Fruit fly (Drosophila melanogaster) whole organism, prepupa: ENCODE measurements around the gene Gr22f.

ENCODE experiments used
- Blimp-1 ChIP-seq: fragments of 200-800 bp; sonication (Bioruptor generic); optimal IDR thresholded peaks from 3 replicates; lab custom pipeline; 2017; ENCODE audit warnings: missing biosample characterization, missing genetic modification characterization, mild to moderate bottlenecking, moderate library complexity, missing genetic modification reagents
- CG10669 ChIP-seq: fragments of 200-800 bp; sonication (Bioruptor generic); optimal IDR thresholded peaks from 3 replicates; lab custom pipeline; 2018; ENCODE audit warnings: missing biosample characterization, mild to moderate bottlenecking, missing genetic modification characterization, moderate library complexity
- CG11294 ChIP-seq: fragments of 200-800 bp; sonication (Bioruptor generic); IDR thresholded peaks from 2 replicates; pipeline ENCODE4 v1.3.6; 2022; ENCODE audit warnings: missing biosample characterization, missing genetic modification characterization
- CG11762 ChIP-seq: fragments of 200-800 bp; sonication (Bioruptor generic); optimal IDR thresholded peaks from 3 replicates; lab custom pipeline; 2016; ENCODE audit warnings: missing biosample characterization, missing genetic modification characterization; ENCODE audit not compliant: insufficient read depth
- CG11902 ChIP-seq: fragments of 200-800 bp; sonication (Bioruptor generic); optimal IDR thresholded peaks from 3 replicates; lab custom pipeline; 2016; ENCODE audit warnings: missing biosample characterization, missing genetic modification characterization
- CG15336 ChIP-seq: fragments of 200-800 bp; sonication (Bioruptor generic); IDR thresholded peaks from 2 replicates; pipeline ENCODE4 v1.3.6; 2022; ENCODE audit warnings: missing biosample characterization, missing genetic modification characterization
- CG1621 ChIP-seq: fragments of 200-800 bp; sonication (Bioruptor generic); optimal IDR thresholded peaks from 3 replicates; lab custom pipeline; 2018; ENCODE audit warnings: missing biosample characterization, mild to moderate bottlenecking, missing genetic modification characterization
- CG16779 ChIP-seq: fragments of 200-800 bp; sonication (Bioruptor generic); optimal IDR thresholded peaks from 3 replicates; lab custom pipeline; 2017; ENCODE audit warnings: missing biosample characterization, mild to moderate bottlenecking, missing genetic modification characterization
- CG31627 ChIP-seq: fragments of 200-800 bp; sonication (Bioruptor generic); optimal IDR thresholded peaks from 3 replicates; lab custom pipeline; 2016; ENCODE audit warnings: missing biosample characterization, missing genetic modification characterization
- CG32006 ChIP-seq: fragments of 200-800 bp; sonication (Bioruptor generic); optimal IDR thresholded peaks from 3 replicates; lab custom pipeline; 2017; ENCODE audit warnings: missing biosample characterization, mild to moderate bottlenecking, missing genetic modification characterization
- CG3919 ChIP-seq: fragments of 200-800 bp; sonication (Bioruptor generic); optimal IDR thresholded peaks from 3 replicates; lab custom pipeline; 2016; ENCODE audit warnings: missing biosample characterization, missing genetic modification characterization
- CG4318 ChIP-seq: fragments of 200-800 bp; sonication (Bioruptor generic); optimal IDR thresholded peaks from 3 replicates; lab custom pipeline; 2017; ENCODE audit warnings: missing biosample characterization, mild to moderate bottlenecking, missing genetic modification characterization
- CG6163 ChIP-seq: fragments of 200-800 bp; sonication (Bioruptor generic); IDR thresholded peaks from 3 replicates; pipeline ENCODE4 v1.3.6; 2022; ENCODE audit warnings: missing biosample characterization, missing genetic modification characterization
- CG6792 ChIP-seq: fragments of 200-800 bp; sonication (Bioruptor generic); optimal IDR thresholded peaks from 3 replicates; lab custom pipeline; 2016; ENCODE audit warnings: missing biosample characterization, missing genetic modification characterization
- CG6808 ChIP-seq: fragments of 200-800 bp; sonication (Bioruptor generic); optimal IDR thresholded peaks from 3 replicates; lab custom pipeline; 2017; ENCODE audit warnings: missing biosample characterization, missing genetic modification characterization, mild to moderate bottlenecking, moderate library complexity, missing genetic modification reagents
- CG6854 ChIP-seq: fragments of 200-800 bp; sonication (Bioruptor generic); optimal IDR thresholded peaks from 2 replicates; lab custom pipeline; 2017; ENCODE audit warnings: missing biosample characterization, mild to moderate bottlenecking, missing genetic modification characterization
- CG8119 ChIP-seq: fragments of 200-800 bp; sonication (Bioruptor generic); IDR thresholded peaks from 3 replicates; pipeline ENCODE4 v1.3.6; 2022; ENCODE audit warnings: missing biosample characterization, missing genetic modification characterization
- CG8319 ChIP-seq: fragments of 200-800 bp; sonication (Bioruptor generic); optimal IDR thresholded peaks from 3 replicates; lab custom pipeline; 2016; ENCODE audit warnings: missing biosample characterization, missing genetic modification characterization
- Eip75B ChIP-seq: fragments of 200-800 bp; sonication (Bioruptor generic); optimal IDR thresholded peaks from 3 replicates; lab custom pipeline; 2016; ENCODE audit warnings: missing biosample characterization, missing genetic modification characterization
- Eip78C ChIP-seq: fragments of 200-800 bp; sonication (Bioruptor generic); peaks from one replicate; lab custom pipeline; 2016; ENCODE audit warnings: missing biosample characterization, missing genetic modification characterization
- Eip93F ChIP-seq: fragments of 200-800 bp; sonication (Bioruptor generic); optimal IDR thresholded peaks from 2 replicates; lab custom pipeline; 2016; ENCODE audit warnings: missing biosample characterization, mild to moderate bottlenecking, missing genetic modification characterization
- Ets96B ChIP-seq: fragments of 200-800 bp; optimal IDR thresholded peaks from 2 replicates; lab custom pipeline; 2019; ENCODE audit warnings: missing biosample characterization, mild to moderate bottlenecking, missing genetic modification characterization, moderate library complexity
- Hr38 ChIP-seq: sonication (Bioruptor generic); optimal IDR thresholded peaks from 2 replicates; lab custom pipeline; 2016; ENCODE audit warnings: missing biosample characterization, missing genetic modification characterization
- Hr39 ChIP-seq: fragments of 200-800 bp; sonication (Bioruptor generic); optimal IDR thresholded peaks from 2 replicates; lab custom pipeline; 2016; ENCODE audit warnings: missing biosample characterization, missing genetic modification characterization
- Hr4 ChIP-seq: fragments of 200-800 bp; sonication (Bioruptor generic); optimal IDR thresholded peaks from 3 replicates; lab custom pipeline; 2016; ENCODE audit warnings: missing biosample characterization, missing genetic modification characterization
- Met ChIP-seq: fragments of 200-800 bp; sonication (Bioruptor generic); optimal IDR thresholded peaks from 3 replicates; lab custom pipeline; 2016; ENCODE audit warnings: missing biosample characterization, missing genetic modification characterization
- OdsH ChIP-seq: fragments of 200-800 bp; sonication (Bioruptor generic); optimal IDR thresholded peaks from 3 replicates; lab custom pipeline; 2016; ENCODE audit warnings: missing biosample characterization, missing genetic modification characterization
- Smox ChIP-seq: fragments of 200-800 bp; sonication (Bioruptor generic); optimal IDR thresholded peaks from 3 replicates; lab custom pipeline; 2016; ENCODE audit warnings: missing biosample characterization, missing genetic modification characterization
- Sox14 ChIP-seq: fragments of 200-800 bp; sonication (Bioruptor generic); optimal IDR thresholded peaks from 3 replicates; lab custom pipeline; 2016; ENCODE audit warnings: missing biosample characterization, missing genetic modification characterization
- Sox15 ChIP-seq: fragments of 200-800 bp; sonication (Bioruptor generic); optimal IDR thresholded peaks from 3 replicates; lab custom pipeline; 2016; ENCODE audit warnings: missing biosample characterization, missing genetic modification characterization
- achi ChIP-seq: fragments of 200-800 bp; sonication (Bioruptor generic); optimal IDR thresholded peaks from 3 replicates; lab custom pipeline; 2016; ENCODE audit warnings: missing biosample characterization, missing genetic modification characterization
- acj6 ChIP-seq: fragments of 200-800 bp; sonication (Bioruptor generic); optimal IDR thresholded peaks from 3 replicates; lab custom pipeline; 2016; ENCODE audit warnings: missing biosample characterization, missing genetic modification characterization
- cyc ChIP-seq: fragments of 200-800 bp; sonication (Bioruptor generic); optimal IDR thresholded peaks from 3 replicates; lab custom pipeline; 2016; ENCODE audit warnings: missing biosample characterization, missing genetic modification characterization
- dac ChIP-seq: fragments of 200-800 bp; sonication (Bioruptor generic); optimal IDR thresholded peaks from 2 replicates; lab custom pipeline; 2017; ENCODE audit warnings: missing biosample characterization, mild to moderate bottlenecking, missing genetic modification characterization
- dsx ChIP-seq: fragments of 200-800 bp; optimal IDR thresholded peaks from 3 replicates; lab custom pipeline; 2019; ENCODE audit warnings: missing biosample characterization, mild to moderate bottlenecking, missing genetic modification characterization, moderate library complexity; ENCODE audit not compliant: poor library complexity, severe bottlenecking
- eg ChIP-seq: fragments of 200-800 bp; sonication (Bioruptor generic); IDR thresholded peaks from 3 replicates; pipeline ENCODE4 v1.3.6; 2022; ENCODE audit warnings: missing biosample characterization, missing genetic modification characterization
- fd59A ChIP-seq: fragments of 200-800 bp; sonication (Bioruptor generic); optimal IDR thresholded peaks from 2 replicates; lab custom pipeline; 2017; ENCODE audit warnings: missing biosample characterization, mild to moderate bottlenecking, missing genetic modification characterization, missing genetic modification reagents
- fd85E ChIP-seq: fragments of 200-800 bp; sonication (Bioruptor generic); optimal IDR thresholded peaks from 3 replicates; lab custom pipeline; 2016; ENCODE audit warnings: missing biosample characterization, missing genetic modification characterization
- lz ChIP-seq: fragments of 200-800 bp; sonication (Bioruptor generic); optimal IDR thresholded peaks from 3 replicates; lab custom pipeline; 2016; ENCODE audit warnings: missing biosample characterization, missing genetic modification characterization
- net ChIP-seq: fragments of 200-800 bp; sonication (Bioruptor generic); optimal IDR thresholded peaks from 3 replicates; lab custom pipeline; 2016; ENCODE audit warnings: missing biosample characterization, missing genetic modification characterization
- salr ChIP-seq, 2 experiments: fragments of 200-800 bp; sonication (Bioruptor generic); optimal IDR thresholded peaks; 3 replicates each; lab custom pipeline; 2016 to 2018; ENCODE audit warnings: missing biosample characterization in 2 of 2, missing genetic modification characterization in 2 of 2, mild to moderate bottlenecking in 1 of 2
- spab ChIP-seq: fragments of 200-800 bp; sonication (Bioruptor generic); optimal IDR thresholded peaks from 2 replicates; lab custom pipeline; 2017; ENCODE audit warnings: missing biosample characterization, mild to moderate bottlenecking, missing genetic modification characterization, missing genetic modification reagents
- svp ChIP-seq: fragments of 200-800 bp; sonication (Bioruptor generic); peaks from one replicate; lab custom pipeline; 2016; ENCODE audit warnings: missing biosample characterization, missing genetic modification characterization
- vri ChIP-seq: fragments of 200-800 bp; sonication (Bioruptor generic); optimal IDR thresholded peaks from 3 replicates; lab custom pipeline; 2016; ENCODE audit warnings: missing biosample characterization, mild to moderate bottlenecking, missing genetic modification characterization

The Gr22f gene

DNA sequence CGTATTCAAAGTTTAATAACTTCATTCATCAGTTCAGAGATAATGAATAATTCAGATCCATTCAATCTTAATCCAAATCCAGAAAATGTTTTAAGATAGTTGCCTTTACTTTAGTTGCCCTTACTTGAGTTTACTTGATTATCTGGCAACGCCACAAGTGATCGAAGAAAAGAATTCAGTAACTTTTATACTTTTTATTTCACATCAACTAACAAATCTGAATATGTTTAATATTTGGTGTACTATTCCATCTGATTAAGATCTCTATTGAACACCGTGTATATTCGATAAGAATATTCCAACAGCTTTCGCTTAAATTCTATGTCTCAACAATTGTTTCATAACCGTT, 31.7 kb downstream of the Gr22f start:
- no peak for TF ChIP-seq CG15336 (GFP tag; lab: Robert Waterston, UW)
- TF ChIP-seq Smox (GFP tag; lab: Kevin White, UChicago): no peak
- no peak for TF ChIP-seq CG31627 (GFP tag; lab: Kevin White, UChicago)
- TF ChIP-seq acj6 (GFP tag; lab: Kevin White, UChicago): no peak
- no peak for TF ChIP-seq CG11294 (GFP tag; lab: Robert Waterston, UW)
- no peak for TF ChIP-seq salr (GFP tag; optimal IDR thresholded peaks at IDR 0.05; lab: Kevin White, UChicago)
- TF ChIP-seq CG1621 (tag; lab: Kevin White, UChicago): no peak
- no peak for TF ChIP-seq Met (GFP tag; lab: Kevin White, UChicago)
- TF ChIP-seq OdsH (GFP tag; lab: Kevin White, UChicago): no peak
- TF ChIP-seq Eip78C (GFP tag; lab: Kevin White, UChicago): no peak
- TF ChIP-seq CG32006 (GFP tag; lab: Kevin White, UChicago): no peak
- TF ChIP-seq Hr4 (GFP tag; lab: Kevin White, UChicago): no peak
- TF ChIP-seq net (GFP tag; lab: Kevin White, UChicago): no peak
- no peak for TF ChIP-seq CG8119 (GFP tag; lab: Robert Waterston, UW)
- no peak for TF ChIP-seq Hr38
- TF ChIP-seq, all 60 proteins: peak for 0

DNA sequence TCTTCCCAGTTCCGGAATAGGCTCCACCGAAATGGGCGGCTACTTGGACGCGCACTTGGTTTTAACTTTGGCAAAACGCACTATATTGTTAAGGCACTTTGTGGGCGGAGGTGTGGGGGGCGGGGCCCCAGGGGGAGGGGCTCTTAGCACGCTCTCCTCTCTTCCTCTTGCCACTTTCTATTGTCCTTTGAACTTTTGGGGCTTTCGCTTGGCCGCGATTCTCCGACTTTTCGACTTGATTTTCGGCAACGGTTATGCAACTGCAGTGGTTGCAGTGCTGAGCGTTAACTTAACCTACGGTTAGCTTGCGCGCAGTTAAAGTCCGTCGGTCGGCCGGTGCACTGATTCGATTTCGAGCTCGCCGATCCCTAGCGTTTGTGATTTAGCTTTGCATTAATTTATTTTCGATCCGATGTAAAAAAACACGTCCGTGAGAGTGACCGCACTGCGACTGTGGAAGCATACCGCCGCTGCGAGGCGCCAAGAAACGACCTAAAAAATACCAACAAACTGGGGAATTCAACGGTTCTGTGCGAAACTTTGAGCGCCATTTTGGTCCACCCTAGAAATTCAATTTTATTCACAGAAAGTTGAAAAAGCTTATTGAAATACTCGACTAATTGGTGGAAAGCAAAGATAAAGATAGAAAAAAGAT, 32.2 kb downstream of the Gr22f start, which contains the start of gene Rim2:
Gene Rim2 (minus strand): TSS at position 452 of the 655 bp plus-strand sequence.
- TF ChIP-seq Blimp-1 (GFP tag; lab: Kevin White, UChicago) (no peak), spab (GFP tag; lab: Kevin White, UChicago) (no peak), svp (GFP tag; lab: Kevin White, UChicago) (peak; percentile 76), Eip78C (GFP tag; lab: Kevin White, UChicago) (peak; percentile 46), salr (GFP tag; optimal IDR thresholded peaks at IDR 0.05; lab: Kevin White, UChicago) (no peak), CG6792 (no peak), lz (peak; percentile 32), Sox14 (GFP tag; lab: Kevin White, UChicago) (peak; percentile 25), Hr39 (GFP tag; lab: Kevin White, UChicago) (no peak), cyc (GFP tag; lab: Kevin White, UChicago) (no peak), CG16779 (peak; percentile 24), Eip93F (GFP tag; lab: Kevin White, UChicago) (no peak), vri (peak; percentile 76), dsx (peak; percentile 26), eg (no peak), fd85E (no peak), Sox15 (GFP tag; lab: Kevin White, UChicago) (no peak)

DNA sequence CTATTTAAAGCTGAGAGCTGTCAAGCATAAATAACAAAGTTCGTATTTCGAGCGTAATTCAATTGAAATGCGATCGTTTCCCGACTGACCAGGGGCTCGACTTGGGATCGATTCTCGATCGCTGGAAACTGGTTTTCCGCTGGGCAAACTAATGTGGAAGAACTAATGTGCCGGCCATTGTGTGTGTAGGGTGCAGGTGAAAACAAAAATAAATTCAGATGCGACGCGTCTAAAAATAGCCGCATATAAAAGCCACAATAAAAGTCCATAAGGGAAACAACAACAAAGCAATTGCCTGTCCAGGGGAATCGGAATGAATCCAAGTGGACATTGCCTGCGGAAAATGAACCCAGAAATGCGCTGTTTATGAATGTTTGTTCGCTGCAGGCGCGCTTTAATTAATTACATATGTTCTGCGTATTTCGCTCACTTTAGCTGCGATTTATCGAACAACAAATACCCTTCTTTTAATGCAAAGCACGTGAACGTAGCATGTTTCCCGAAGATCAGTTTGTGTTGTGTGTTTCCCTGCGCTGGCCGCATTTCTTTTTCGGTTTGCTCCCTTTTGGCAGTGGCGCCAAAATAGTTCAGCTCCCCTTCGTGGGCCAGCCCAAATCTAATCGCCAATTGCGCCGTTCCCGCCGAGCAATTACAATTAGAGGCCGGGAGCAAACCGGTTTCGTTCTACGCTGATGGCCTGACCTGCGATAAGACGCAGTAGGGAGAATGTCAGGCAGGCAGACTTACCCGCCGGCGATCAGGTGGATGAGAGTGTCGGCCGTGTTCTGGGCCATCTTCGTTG, 32.9 kb downstream of the Gr22f start:
- no peak for TF ChIP-seq salr (GFP tag; optimal IDR thresholded peaks at IDR 0.05; lab: Kevin White, UChicago)
- peak; percentile 33 for TF ChIP-seq dsx
- no peak for TF ChIP-seq net (GFP tag; lab: Kevin White, UChicago)
- peak; percentile 14 for TF ChIP-seq CG1621 (tag; lab: Kevin White, UChicago)
- TF ChIP-seq CG6792: no peak
- TF ChIP-seq CG6163 (GFP tag; lab: Robert Waterston, UW): peak; percentile 50; the same call in 2 of the 3 replicates
- no peak for TF ChIP-seq CG6854 (GFP tag; lab: Kevin White, UChicago)
- no peak for TF ChIP-seq CG11762 (GFP tag; lab: Kevin White, UChicago)
- TF ChIP-seq CG11902 (GFP tag; lab: Kevin White, UChicago): no peak
- TF ChIP-seq CG15336 (GFP tag; lab: Robert Waterston, UW): peak; percentile 21; the same call in 1 of the 2 replicates
- TF ChIP-seq cyc (GFP tag; lab: Kevin White, UChicago): no peak
- no peak for TF ChIP-seq achi
- peak; percentile 4 for TF ChIP-seq Ets96B (tag; lab: Kevin White, UChicago)
- TF ChIP-seq dac: no peak
- peak; percentile 46 for TF ChIP-seq CG3919 (GFP tag; lab: Kevin White, UChicago)
- TF ChIP-seq CG4318 (GFP tag; lab: Kevin White, UChicago): no peak
- TF ChIP-seq Sox14 (GFP tag; lab: Kevin White, UChicago): peak; percentile 38
- no peak for TF ChIP-seq fd59A (GFP tag; lab: Kevin White, UChicago)
- TF ChIP-seq CG10669 (GFP tag; lab: Kevin White, UChicago): peak; percentile 19
- no peak for TF ChIP-seq CG31627 (GFP tag; lab: Kevin White, UChicago)
- peak; percentile 12 for TF ChIP-seq CG6808 (GFP tag; lab: Kevin White, UChicago)
- no peak for TF ChIP-seq CG8319 (GFP tag; lab: Kevin White, UChicago)
- TF ChIP-seq Hr38: no peak
- TF ChIP-seq eg: 0 out of 3 replicates have a peak, but pooled peaks have one; percentile 27
- no peak for TF ChIP-seq Eip75B (GFP tag; lab: Kevin White, UChicago)
- peak; percentile 2 for TF ChIP-seq Hr39 (GFP tag; lab: Kevin White, UChicago)
- peak; percentile 2 for TF ChIP-seq CG32006 (GFP tag; lab: Kevin White, UChicago)
